Worm (Caenorhabditis elegans): Measurements from ENCODE around the gene fbxa-142.

- TF ChIP-seq klf-2 (GFP tag; conservative IDR thresholded peaks at IDR 0.05) (no peak), ztf-23 (GFP tag; IDR thresholded peaks at IDR 0.05) (no peak), flt-1 (GFP tag; IDR thresholded peaks at IDR 0.05) (no peak), ref-1 (GFP tag; conservative IDR thresholded peaks at IDR 0.05) (no peak), tab-1 (GFP tag; IDR thresholded peaks at IDR 0.05) (no peak)
Measured at ce11 chrV:16121451-16121850, 9.7 kb downstream of the fbxa-142 start.

All from whole organism, midembryonic.